Worm (Caenorhabditis elegans) whole organism, L1 larva: ENCODE measurements around the gene glb-15.

Experiments used
- ceh-82 ChIP-seq, 3 experiments: fragments of 150-350 bp in 1 of 3; sonication (generic microtip) in 2 of 3; optimal IDR thresholded peaks; 2 replicates each; lab custom pipeline; 2014 to 2017; ENCODE audit warnings: missing biosample characterization in 3 of 3, missing genetic modification characterization in 3 of 3
- efl-3 ChIP-seq: fragments of 200-800 bp; sonication (Bioruptor generic); optimal IDR thresholded peaks from 2 replicates; lab custom pipeline; 2018; ENCODE audit warnings: mild to moderate bottlenecking, missing genetic modification characterization, missing compliant biosample characterization
- jun-1 ChIP-seq: fragments of 150-350 bp; optimal IDR thresholded peaks from 2 replicates; lab custom pipeline; 2014; ENCODE audit warnings: missing biosample characterization, missing genetic modification reagents, missing genetic modification characterization
- lin-13 ChIP-seq: fragments of 150-350 bp; optimal IDR thresholded peaks from 2 replicates; lab custom pipeline; 2014; ENCODE audit warnings: missing biosample characterization, missing genetic modification reagents, missing genetic modification characterization
- lin-35 ChIP-seq, 2 experiments: fragments of 150-350 bp; optimal IDR thresholded peaks; 2 replicates each; lab custom pipeline; 2014; ENCODE audit warnings: missing biosample characterization in 2 of 2, missing genetic modification characterization in 2 of 2, missing genetic modification reagents in 2 of 2
- lin-39 ChIP-seq: fragments of 150-350 bp; optimal IDR thresholded peaks from 2 replicates; lab custom pipeline; 2014; ENCODE audit warnings: missing biosample characterization, missing genetic modification reagents, missing genetic modification characterization
- mdl-1 ChIP-seq, 2 experiments: fragments of 150-350 bp; optimal IDR thresholded peaks; 2 replicates each; lab custom pipeline; 2014 to 2017; ENCODE audit warnings: missing biosample characterization in 2 of 2, missing genetic modification characterization in 2 of 2, inconsistent platforms in 1 of 2
- nhr-20 ChIP-seq: sonication (generic microtip); optimal IDR thresholded peaks from 2 replicates; lab custom pipeline; 2016; ENCODE audit warnings: mild to moderate bottlenecking, missing genetic modification characterization, missing compliant biosample characterization
- nhr-237 ChIP-seq: fragments of 150-350 bp; optimal IDR thresholded peaks from 2 replicates; lab custom pipeline; 2014; ENCODE audit warnings: missing biosample characterization, missing genetic modification characterization
- nhr-71 ChIP-seq: sonication (generic microtip); optimal IDR thresholded peaks from 2 replicates; lab custom pipeline; 2016; ENCODE audit warnings: mild to moderate bottlenecking, missing genetic modification characterization, moderate library complexity, missing compliant biosample characterization
- pax-3 ChIP-seq: fragments of 200-800 bp; sonication (Bioruptor generic); optimal IDR thresholded peaks from 2 replicates; lab custom pipeline; 2018; ENCODE audit warnings: mild to moderate bottlenecking, missing genetic modification characterization, moderate library complexity, missing compliant biosample characterization
- snpc-4 ChIP-seq: fragments of 150-350 bp; optimal IDR thresholded peaks from 2 replicates; lab custom pipeline; 2014; ENCODE audit warnings: missing biosample characterization, missing genetic modification characterization
- unc-130 ChIP-seq: fragments of 150-350 bp; optimal IDR thresholded peaks from 2 replicates; lab custom pipeline; 2017; ENCODE audit warnings: missing biosample characterization, missing genetic modification characterization, inconsistent platforms
- ztf-4 ChIP-seq: fragments of 150-350 bp; optimal IDR thresholded peaks from 2 replicates; lab custom pipeline; 2014; ENCODE audit warnings: missing biosample characterization, missing genetic modification characterization

DNA sequence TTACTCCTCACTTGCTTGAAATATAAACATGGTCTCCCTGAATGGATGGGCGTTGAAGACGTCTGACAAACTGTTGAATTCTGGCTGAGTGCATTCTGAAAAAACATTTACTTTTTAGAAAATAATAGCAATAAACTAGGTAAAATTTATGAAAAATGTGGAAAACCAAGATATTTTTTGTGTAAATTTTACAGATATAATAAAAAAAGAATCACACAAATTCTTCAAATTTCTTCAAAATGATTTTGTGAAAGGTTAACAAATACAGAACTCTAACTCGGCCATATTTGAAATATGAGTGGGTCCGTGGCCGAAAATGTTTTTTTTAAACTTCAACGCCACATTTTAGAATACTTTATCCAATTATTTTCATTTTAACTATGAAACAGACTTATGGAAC is at the start of gene glb-15:
- TF ChIP-seq lin-39 (tag; lab: Kevin White, UChicago), result no peak
- TF ChIP-seq nhr-71 (tag; lab: Kevin White, UChicago), result no peak
- TF ChIP-seq ztf-4, result no peak
- no peak for TF ChIP-seq efl-3
- TF ChIP-seq pax-3, result no peak
- no peak for TF ChIP-seq lin-35 (GFP tag; optimal IDR thresholded peaks at IDR 0.05; lab: Kevin White, UChicago)
- no peak for TF ChIP-seq nhr-20
- TF ChIP-seq mdl-1 (tag; optimal IDR thresholded peaks at IDR 0.05; lab: Kevin White, UChicago), result no peak
- TF ChIP-seq jun-1 (tag; lab: Kevin White, UChicago), result no peak
- TF ChIP-seq nhr-237 (tag; lab: Kevin White, UChicago), result no peak
- TF ChIP-seq ceh-82 (tag; optimal IDR thresholded peaks at IDR 0.05; lab: Kevin White, UChicago), result no peak
- no peak for TF ChIP-seq lin-13 (GFP tag; lab: Kevin White, UChicago)
- no peak for TF ChIP-seq unc-130 (tag; lab: Kevin White, UChicago)
- TF ChIP-seq snpc-4 (tag; lab: Kevin White, UChicago), result no peak
